Worm (Caenorhabditis elegans) whole organism, L4 larva: Measurements from ENCODE around the gene F46B6.2.

ENCODE experiments used
- F10B5.3 ChIP-seq: sonication (generic microtip); optimal IDR thresholded peaks from 2 replicates; lab custom pipeline; 2016; ENCODE audit warnings: mild to moderate bottlenecking, missing genetic modification characterization, missing compliant biosample characterization
- F26F4.8 ChIP-seq: fragments of 200-800 bp; sonication (Bioruptor generic); conservative IDR thresholded peaks from 2 replicates; pipeline ENCODE4 v1.3.6; 2022; ENCODE audit warnings: missing genetic modification characterization, missing compliant biosample characterization
- F37D6.2 ChIP-seq: sonication (generic microtip); optimal IDR thresholded peaks from 2 replicates; lab custom pipeline; 2016; ENCODE audit warnings: mild to moderate bottlenecking, missing genetic modification characterization, missing compliant biosample characterization
- R02D3.7 ChIP-seq: fragments of 150-350 bp; sonication (generic microtip); optimal IDR thresholded peaks from 3 replicates; lab custom pipeline; 2014; ENCODE audit warnings: missing biosample characterization, missing genetic modification characterization
- T26A8.4 ChIP-seq: fragments of 200-800 bp; sonication (Bioruptor generic); IDR thresholded peaks from 2 replicates; pipeline ENCODE4 v1.3.6; 2022; ENCODE audit warnings: missing genetic modification characterization, missing compliant biosample characterization
- Y105C5A.15 ChIP-seq: fragments of 200-800 bp; sonication (Bioruptor generic); IDR thresholded peaks from 2 replicates; pipeline ENCODE4 v1.3.6; 2022; ENCODE audit warnings: missing genetic modification characterization, missing compliant biosample characterization
- ZK546.5 ChIP-seq, 2 experiments: sonication (generic microtip); optimal IDR thresholded peaks; 2 replicates each; lab custom pipeline; 2017; ENCODE audit warnings: missing biosample characterization in 2 of 2, missing genetic modification characterization in 2 of 2
- arid-1 ChIP-seq: fragments of 200-800 bp; sonication (Bioruptor generic); conservative IDR thresholded peaks from 2 replicates; pipeline ENCODE4 v1.3.6; 2022; ENCODE audit warnings: missing genetic modification reagents, missing genetic modification characterization, missing compliant biosample characterization
- attf-4 ChIP-seq: sonication (generic microtip); optimal IDR thresholded peaks from 3 replicates; lab custom pipeline; 2017; ENCODE audit warnings: missing biosample characterization, missing genetic modification characterization
- ceh-28 ChIP-seq: fragments of 150-350 bp; optimal IDR thresholded peaks from 2 replicates; lab custom pipeline; 2014; ENCODE audit warnings: missing biosample characterization, missing genetic modification reagents, missing genetic modification characterization
- ceh-32 ChIP-seq: sonication (generic microtip); optimal IDR thresholded peaks from 2 replicates; lab custom pipeline; 2016; ENCODE audit warnings: mild to moderate bottlenecking, missing genetic modification characterization, missing compliant biosample characterization; ENCODE audit not compliant: poor library complexity
- ceh-82 ChIP-seq: sonication (generic microtip); optimal IDR thresholded peaks from 2 replicates; lab custom pipeline; 2017; ENCODE audit warnings: missing biosample characterization, missing genetic modification characterization
- cey-2 ChIP-seq: sonication (generic microtip); optimal IDR thresholded peaks from 3 replicates; lab custom pipeline; 2017; ENCODE audit warnings: missing genetic modification characterization, mild to moderate bottlenecking, missing compliant biosample characterization, antibody characterized with exemption, borderline replicate concordance; ENCODE audit not compliant: insufficient read depth
- ctbp-1 ChIP-seq: fragments of 200-800 bp; sonication (Bioruptor generic); IDR thresholded peaks from 2 replicates; pipeline ENCODE4 v1.3.6; 2022; ENCODE audit warnings: missing genetic modification reagents, missing genetic modification characterization, missing compliant biosample characterization
- dmd-8 ChIP-seq: fragments of 200-800 bp; sonication (Bioruptor generic); IDR thresholded peaks from 2 replicates; pipeline ENCODE4 v1.3.6; 2022; ENCODE audit warnings: missing genetic modification characterization, missing compliant biosample characterization
- duxl-1 ChIP-seq: sonication (generic microtip); optimal IDR thresholded peaks from 2 replicates; lab custom pipeline; 2016; ENCODE audit warnings: mild to moderate bottlenecking, missing genetic modification characterization, moderate library complexity, missing compliant biosample characterization; ENCODE audit not compliant: poor library complexity
- dve-1 ChIP-seq: sonication (generic microtip); optimal IDR thresholded peaks from 2 replicates; lab custom pipeline; 2017; ENCODE audit warnings: antibody characterized with exemption, mild to moderate bottlenecking, missing genetic modification characterization, missing compliant biosample characterization; ENCODE audit not compliant: insufficient read depth
- gei-8 ChIP-seq: fragments of 200-800 bp; sonication (Bioruptor generic); optimal IDR thresholded peaks from 2 replicates; lab custom pipeline; 2018; ENCODE audit warnings: mild to moderate bottlenecking, missing genetic modification characterization, missing compliant biosample characterization
- hmg-1.1 ChIP-seq: fragments of 200-800 bp; sonication (Bioruptor generic); IDR thresholded peaks from 2 replicates; pipeline ENCODE4 v1.3.6; 2022; ENCODE audit warnings: missing genetic modification reagents, missing genetic modification characterization, missing compliant biosample characterization
- lim-7 ChIP-seq: fragments of 200-800 bp; sonication (Bioruptor generic); IDR thresholded peaks from 2 replicates; pipeline ENCODE4 v1.3.6; 2022; ENCODE audit warnings: missing genetic modification characterization, missing compliant biosample characterization
- lin-1 ChIP-seq: fragments of 200-800 bp; sonication (Bioruptor generic); IDR thresholded peaks from 2 replicates; pipeline ENCODE4 v1.3.6; 2022; ENCODE audit warnings: missing genetic modification reagents, missing genetic modification characterization, missing compliant biosample characterization
- lin-13 ChIP-seq: fragments of 150-350 bp; optimal IDR thresholded peaks from 2 replicates; lab custom pipeline; 2014; ENCODE audit warnings: missing biosample characterization, missing genetic modification reagents, missing genetic modification characterization
- lin-15B ChIP-seq: fragments of 150-350 bp; sonication (generic microtip); optimal IDR thresholded peaks from 3 replicates; lab custom pipeline; 2014; ENCODE audit warnings: missing biosample characterization, missing genetic modification characterization
- lin-29 ChIP-seq: fragments of 200-800 bp; sonication (Bioruptor generic); IDR thresholded peaks from 2 replicates; pipeline ENCODE4 v1.3.6; 2022; ENCODE audit warnings: missing genetic modification reagents, missing genetic modification characterization, missing compliant biosample characterization
- lin-38 ChIP-seq: fragments of 200-800 bp; sonication (Bioruptor generic); IDR thresholded peaks from 2 replicates; pipeline ENCODE4 v1.3.6; 2022; ENCODE audit warnings: missing genetic modification reagents, missing genetic modification characterization, missing compliant biosample characterization
- mdl-1 ChIP-seq, 2 experiments: fragments of 150-350 bp in 1 of 2; sonication (generic microtip) in 1 of 2; optimal IDR thresholded peaks; 2 replicates each; lab custom pipeline; 2014 to 2017; ENCODE audit warnings: missing biosample characterization in 2 of 2, missing genetic modification characterization in 2 of 2
- mep-1 ChIP-seq: fragments of 150-350 bp; sonication (generic microtip); optimal IDR thresholded peaks from 3 replicates; lab custom pipeline; 2014; ENCODE audit warnings: missing biosample characterization, missing genetic modification characterization
- mxl-3 ChIP-seq: fragments of 200-800 bp; sonication (Bioruptor generic); optimal IDR thresholded peaks from 2 replicates; lab custom pipeline; 2018; ENCODE audit warnings: mild to moderate bottlenecking, missing genetic modification characterization, missing compliant biosample characterization
- nhr-10 ChIP-seq: fragments of 150-350 bp; optimal IDR thresholded peaks from 2 replicates; lab custom pipeline; 2014; ENCODE audit warnings: missing biosample characterization, missing genetic modification characterization
- nhr-111 ChIP-seq: fragments of 200-800 bp; sonication (Bioruptor generic); optimal IDR thresholded peaks from 2 replicates; lab custom pipeline; 2018; ENCODE audit warnings: mild to moderate bottlenecking, missing genetic modification characterization, missing compliant biosample characterization
- nhr-237 ChIP-seq: sonication (generic microtip); optimal IDR thresholded peaks from 2 replicates; lab custom pipeline; 2017; ENCODE audit warnings: missing biosample characterization, missing genetic modification characterization
- nhr-48 ChIP-seq: sonication (generic microtip); optimal IDR thresholded peaks from 2 replicates; lab custom pipeline; 2016; ENCODE audit warnings: mild to moderate bottlenecking, missing genetic modification characterization, missing compliant biosample characterization
- php-3 ChIP-seq: fragments of 200-800 bp; sonication (Bioruptor generic); IDR thresholded peaks from 2 replicates; pipeline ENCODE4 v1.3.6; 2022; ENCODE audit warnings: missing genetic modification reagents, missing genetic modification characterization, missing compliant biosample characterization
- pqm-1 ChIP-seq: sonication (generic microtip); optimal IDR thresholded peaks from 2 replicates; lab custom pipeline; 2017; ENCODE audit warnings: missing biosample characterization, missing genetic modification characterization
- skn-1 ChIP-seq: fragments of 150-350 bp; optimal IDR thresholded peaks from 2 replicates; lab custom pipeline; 2014; ENCODE audit warnings: missing biosample characterization, missing genetic modification characterization
- spr-1 ChIP-seq: sonication (generic microtip); optimal IDR thresholded peaks from 2 replicates; lab custom pipeline; 2016; ENCODE audit warnings: mild to moderate bottlenecking, missing genetic modification characterization, missing compliant biosample characterization
- spr-3 ChIP-seq: fragments of 200-800 bp; sonication (Bioruptor generic); optimal IDR thresholded peaks from 2 replicates; lab custom pipeline; 2018; ENCODE audit warnings: mild to moderate bottlenecking, missing genetic modification characterization, missing compliant biosample characterization
- unc-62 ChIP-seq, 3 experiments: fragments of 150-350 bp in 1 of 3; sonication (generic microtip); optimal IDR thresholded peaks in 2 of 3; peaks in 1 of 3; 1 replicate in 1 of 3; 2 replicates in 2 of 3; lab custom pipeline; 2014 to 2017; ENCODE audit warnings: missing biosample characterization in 3 of 3, missing genetic modification characterization in 3 of 3, missing genetic modification reagents in 3 of 3, missing genotype in 1 of 3
- zag-1 ChIP-seq: fragments of 150-350 bp; optimal IDR thresholded peaks from 2 replicates; lab custom pipeline; 2014; ENCODE audit warnings: missing biosample characterization, missing genetic modification characterization
- zfp-2 ChIP-seq: sonication (generic microtip); optimal IDR thresholded peaks from 2 replicates; lab custom pipeline; 2016; ENCODE audit warnings: mild to moderate bottlenecking, missing genetic modification characterization, missing compliant biosample characterization

Gene F46B6.2

DNA sequence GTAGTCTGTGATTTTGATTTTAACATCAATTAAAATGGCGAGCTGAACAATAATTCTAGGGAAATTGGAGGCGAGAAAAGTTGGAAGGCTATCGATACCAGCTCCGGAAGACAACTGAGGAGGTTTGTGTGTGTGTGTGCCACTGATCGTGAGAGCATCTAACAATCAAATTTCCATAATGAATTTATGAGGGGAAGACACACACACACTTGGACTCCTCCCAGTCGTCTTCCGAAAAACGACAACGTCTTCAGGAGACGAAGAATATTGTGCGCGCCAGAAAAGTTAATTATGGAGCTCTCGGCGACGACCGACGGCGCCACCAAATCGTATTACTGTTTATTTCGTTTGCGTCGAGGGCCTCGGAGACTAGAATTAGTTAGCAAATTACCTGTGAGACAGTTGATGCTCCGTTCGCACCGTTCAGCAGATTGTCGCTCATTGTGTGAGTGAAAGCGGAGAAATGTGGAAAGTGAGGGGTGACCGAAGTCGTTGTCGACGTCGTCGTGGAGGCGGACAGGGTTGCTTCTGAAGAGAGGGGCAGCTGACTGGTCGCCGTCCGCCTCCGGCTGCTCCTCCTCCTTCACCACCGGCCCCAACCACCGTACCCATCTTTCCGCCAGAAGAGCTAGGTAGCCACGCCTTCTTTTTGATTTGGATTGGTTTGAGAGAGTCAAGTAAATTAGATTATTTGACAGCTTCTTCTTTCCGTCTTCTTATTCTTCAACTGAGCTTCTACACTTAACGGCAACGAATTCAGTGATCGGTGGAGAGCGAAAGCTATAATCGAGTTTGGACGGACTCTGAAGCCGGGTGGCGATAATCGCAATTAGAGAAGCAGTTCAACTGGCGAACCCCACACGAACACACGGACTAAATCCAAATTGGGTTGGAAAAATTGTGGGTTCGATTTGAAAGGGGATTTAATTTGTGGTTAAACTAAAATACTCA is 3.0 kb upstream of the F46B6.2 start, which contains the start of gene unc-42 (continued):
- TF ChIP-seq T26A8.4 (GFP tag; lab: Robert Waterston, UW) (no peak), nhr-10 (tag; lab: Kevin White, UChicago) (no peak), attf-4 (tag; lab: Kevin White, UChicago) (no peak), zag-1 (tag; lab: Kevin White, UChicago) (no peak), duxl-1 (tag; lab: Kevin White, UChicago) (no peak), R02D3.7 (tag; lab: Kevin White, UChicago) (no peak), lin-29 (GFP tag; lab: Robert Waterston, UW) (no peak), ceh-32 (tag; lab: Kevin White, UChicago) (no peak), cey-2 (no peak), nhr-237 (tag; lab: Kevin White, UChicago) (no peak), arid-1 (GFP tag; lab: Robert Waterston, UW) (no peak)

DNA sequence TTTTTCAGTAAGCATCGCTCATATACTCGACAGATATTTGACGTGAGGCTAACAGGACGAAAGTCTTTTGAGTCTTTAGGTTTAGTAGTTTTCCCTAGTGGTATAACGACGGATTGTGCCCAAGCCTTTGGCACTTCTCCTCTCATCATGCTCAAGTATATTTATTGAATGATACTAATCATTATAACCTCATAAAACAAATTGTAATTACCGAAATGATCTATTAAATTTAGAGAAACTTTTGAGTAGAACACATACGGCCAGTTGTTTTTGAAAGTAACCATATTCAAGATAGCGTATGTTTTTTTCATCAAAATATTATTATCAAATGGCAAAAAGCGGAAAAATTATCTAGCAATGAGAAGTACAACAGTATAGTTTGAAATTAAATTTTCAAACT is 774 bp upstream of the F46B6.2 start:
- TF ChIP-seq dmd-8 (no peak), ceh-28 (tag; lab: Kevin White, UChicago) (no peak), lin-15B (tag; lab: Kevin White, UChicago) (no peak), ctbp-1 (no peak), ceh-82 (tag; lab: Kevin White, UChicago) (no peak), dve-1 (no peak), F26F4.8 (GFP tag; lab: Robert Waterston, UW) (no peak), nhr-48 (tag; lab: Kevin White, UChicago) (no peak), ZK546.5 (tag; optimal IDR thresholded peaks at IDR 0.05; lab: Kevin White, UChicago) (no peak), zfp-2 (tag; lab: Kevin White, UChicago) (no peak), spr-1 (tag; lab: Kevin White, UChicago) (no peak), Y105C5A.15 (no peak), lin-38 (GFP tag; lab: Robert Waterston, UW) (no peak), lin-13 (no peak)

DNA sequence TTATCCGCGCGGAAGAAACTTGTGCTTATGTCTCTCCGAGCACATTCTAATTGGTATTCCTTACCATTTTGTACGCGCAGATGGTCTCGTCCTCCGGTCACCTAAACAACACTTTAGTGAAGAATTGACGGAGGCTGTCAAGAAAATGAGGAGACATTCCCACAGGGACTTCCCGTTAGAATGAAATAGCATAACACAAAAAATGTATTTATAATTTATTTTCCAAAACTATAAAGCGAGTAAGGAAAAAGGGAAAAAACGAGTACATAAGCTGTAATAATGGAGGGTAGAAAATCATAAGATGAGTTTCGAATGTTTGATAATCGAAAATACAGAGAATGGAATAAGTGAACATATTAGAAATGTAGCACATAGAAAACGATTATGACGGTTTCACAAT is 3.6 kb downstream of the F46B6.2 start, which contains the start of gene F46B6.12:
TSS of gene F46B6.12 (minus strand) at position 101 of the 400 bp plus-strand sequence.
- TF ChIP-seq skn-1 (tag; lab: Kevin White, UChicago) (no peak), F10B5.3 (tag; lab: Kevin White, UChicago) (no peak), unc-62 (GFP tag; optimal IDR thresholded peaks at IDR 0.05 in 1 of 2; lab: Kevin White, UChicago) (peak in 1 of 2 experiments; percentile 38), unc-62 (tag; optimal IDR thresholded peaks at IDR 0.05; lab: Kevin White, UChicago) (no peak), mdl-1 (tag; optimal IDR thresholded peaks at IDR 0.05; lab: Kevin White, UChicago) (no peak), F37D6.2 (no peak)

DNA sequence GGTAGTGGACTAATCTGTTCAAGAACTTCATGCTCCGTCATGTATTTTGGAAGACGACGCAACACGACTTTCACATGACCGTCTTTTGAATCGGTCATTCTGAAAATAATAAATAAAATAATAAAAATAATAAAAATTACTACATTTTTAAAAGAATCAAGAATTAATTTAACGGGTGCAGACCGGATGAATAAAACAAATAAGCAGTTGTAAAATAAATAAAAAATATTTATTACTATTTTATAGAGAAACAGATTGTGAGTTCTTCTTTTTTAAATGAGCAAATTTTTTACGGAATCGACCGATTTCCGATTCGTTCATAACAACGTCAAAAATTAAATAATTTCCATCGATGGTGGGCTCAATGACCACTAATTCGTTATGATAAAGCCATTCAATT is 5.6 kb downstream of the F46B6.2 start, which contains the start of gene smg-4:
TSS of gene smg-4 (minus strand) at position 101 of the 400 bp plus-strand sequence.
- no peak for TF ChIP-seq php-3 (GFP tag; lab: Robert Waterston, UW)
- TF ChIP-seq gei-8 (GFP tag; lab: Kevin White, UChicago): no peak
- no peak for TF ChIP-seq R02D3.7 (tag; lab: Kevin White, UChicago)
- no peak for TF ChIP-seq mxl-3
- TF ChIP-seq ceh-32 (tag; lab: Kevin White, UChicago): no peak
- no peak for TF ChIP-seq duxl-1 (tag; lab: Kevin White, UChicago)
- no peak for TF ChIP-seq pqm-1 (tag; lab: Kevin White, UChicago)
- no peak for TF ChIP-seq lin-1 (GFP tag; lab: Robert Waterston, UW)
- no peak for TF ChIP-seq nhr-111 (GFP tag; lab: Kevin White, UChicago)
- TF ChIP-seq mep-1 (tag; lab: Kevin White, UChicago): no peak
- no peak for TF ChIP-seq skn-1 (tag; lab: Kevin White, UChicago)
- TF ChIP-seq hmg-1.1 (GFP tag; lab: Robert Waterston, UW): no peak
- TF ChIP-seq lin-15B (tag; lab: Kevin White, UChicago): no peak
- TF ChIP-seq spr-3 (GFP tag; lab: Kevin White, UChicago): no peak
- no peak for TF ChIP-seq lim-7 (GFP tag; lab: Robert Waterston, UW)
- TF ChIP-seq, all 104 proteins: peak for 0
